Fruit fly (Drosophila melanogaster) whole organism, embryonic: Measurements from ENCODE around the gene CG6788.
A peak's percentile ranks its signal among the peaks of the same experiment; 100 is the strongest.

Experiments
- CG14710 ChIP-seq: fragments of 200-800 bp; sonication (Bioruptor generic); optimal IDR thresholded peaks from 3 replicates; lab custom pipeline; 2019; ENCODE audit warnings: missing biosample characterization, mild to moderate bottlenecking, missing genetic modification characterization, moderate library complexity
- CG15696 ChIP-seq: fragments of 200-800 bp; sonication (Bioruptor generic); optimal IDR thresholded peaks from 2 replicates; lab custom pipeline; 2019; ENCODE audit warnings: missing biosample characterization, mild to moderate bottlenecking, missing genetic modification characterization, moderate library complexity
- CG1603 ChIP-seq: fragments of 200-800 bp; sonication (Bioruptor generic); optimal IDR thresholded peaks from 2 replicates; lab custom pipeline; 2019; ENCODE audit warnings: missing biosample characterization, mild to moderate bottlenecking, missing genetic modification characterization, moderate library complexity
- CG16779 ChIP-seq: fragments of 200-800 bp; sonication (Bioruptor generic); IDR thresholded peaks from 2 replicates; pipeline ENCODE4 v1.3.6; 2022; ENCODE audit warnings: missing biosample characterization, missing genetic modification characterization
- CG3163 ChIP-seq: fragments of 200-800 bp; sonication (Bioruptor generic); optimal IDR thresholded peaks from 3 replicates; lab custom pipeline; 2016; ENCODE audit warnings: missing biosample characterization, missing genetic modification characterization
- CG33557 ChIP-seq: fragments of 200-800 bp; sonication (Bioruptor generic); optimal IDR thresholded peaks from 2 replicates; lab custom pipeline; 2019; ENCODE audit warnings: missing biosample characterization, mild to moderate bottlenecking, missing genetic modification characterization, moderate library complexity
- CG3838 ChIP-seq: fragments of 200-800 bp; sonication (Bioruptor generic); optimal IDR thresholded peaks from 3 replicates; lab custom pipeline; 2016; ENCODE audit warnings: missing biosample characterization, missing genetic modification characterization
- CG4360 ChIP-seq: fragments of 200-800 bp; sonication (Bioruptor generic); IDR thresholded peaks from 2 replicates; pipeline ENCODE4 v1.3.6; 2022; ENCODE audit warnings: missing biosample characterization, missing genetic modification characterization
- CG5953 ChIP-seq: fragments of 200-800 bp; sonication (Bioruptor generic); IDR thresholded peaks from 2 replicates; pipeline ENCODE4 v1.3.6; 2022; ENCODE audit warnings: missing biosample characterization, missing genetic modification characterization
- CG7786 ChIP-seq: fragments of 200-800 bp; sonication (Bioruptor generic); optimal IDR thresholded peaks from 2 replicates; lab custom pipeline; 2016; ENCODE audit warnings: missing biosample characterization, missing genetic modification characterization
- CG7987 ChIP-seq: fragments of 200-800 bp; sonication (Bioruptor generic); optimal IDR thresholded peaks from 2 replicates; lab custom pipeline; 2018; ENCODE audit warnings: missing biosample characterization, mild to moderate bottlenecking, missing genetic modification characterization, moderate library complexity
- CG9727 ChIP-seq: fragments of 200-800 bp; sonication (Bioruptor generic); optimal IDR thresholded peaks from 3 replicates; lab custom pipeline; 2017; ENCODE audit warnings: missing biosample characterization, mild to moderate bottlenecking, missing genetic modification characterization
- CTCF ChIP-seq: fragments of 200-800 bp; sonication (Bioruptor generic); optimal IDR thresholded peaks from 2 replicates; lab custom pipeline; 2017; ENCODE audit warnings: missing biosample characterization, mild to moderate bottlenecking, missing genetic modification characterization, moderate library complexity
- D19B ChIP-seq: fragments of 200-800 bp; sonication (Bioruptor generic); optimal IDR thresholded peaks from 2 replicates; lab custom pipeline; 2017; ENCODE audit warnings: missing biosample characterization, mild to moderate bottlenecking, missing genetic modification characterization
- Elba2 ChIP-seq: fragments of 200-800 bp; sonication (Bioruptor generic); optimal IDR thresholded peaks from 3 replicates; lab custom pipeline; 2016; ENCODE audit warnings: missing biosample characterization, missing genetic modification characterization
- Ets65A ChIP-seq: fragments of 200-800 bp; sonication (Bioruptor generic); peaks from one replicate; lab custom pipeline; 2016; ENCODE audit warnings: missing biosample characterization, missing genetic modification characterization
- GATAe ChIP-seq: fragments of 200-800 bp; sonication (Bioruptor generic); conservative IDR thresholded peaks from 2 replicates; pipeline ENCODE4 v1.3.6; 2022; ENCODE audit warnings: missing biosample characterization, missing genetic modification characterization
- Hr39 ChIP-seq: fragments of >200 bp; optimal IDR thresholded peaks from 2 replicates; lab custom pipeline; 2017
- Myb ChIP-seq: fragments of 200-800 bp; sonication (Bioruptor generic); optimal IDR thresholded peaks from 2 replicates; lab custom pipeline; 2016; ENCODE audit warnings: missing biosample characterization, missing genetic modification characterization
- Sry-δ ChIP-seq: fragments of 200-800 bp; sonication (Bioruptor generic); optimal IDR thresholded peaks from 2 replicates; lab custom pipeline; 2016; ENCODE audit warnings: missing biosample characterization, missing genetic modification characterization
- Trl ChIP-seq, 3 experiments: fragments of >200 bp in 2 of 3; fragments of 200-800 bp in 1 of 3; sonication (Bioruptor generic) in 1 of 3; optimal IDR thresholded peaks; 2 replicates in 1 of 3; 3 replicates in 2 of 3; lab custom pipeline; 2016 to 2017; ENCODE audit warnings: missing biosample characterization in 1 of 3, missing genetic modification characterization in 1 of 3
- Xrp1 ChIP-seq: fragments of 200-800 bp; sonication (Bioruptor generic); IDR thresholded peaks from 2 replicates; pipeline ENCODE4 v1.3.6; 2022; ENCODE audit warnings: missing biosample characterization, missing genetic modification characterization
- bsh ChIP-seq, 2 experiments: fragments of 200-800 bp; sonication (Bioruptor generic); optimal IDR thresholded peaks; 2 replicates each; lab custom pipeline; 2017 to 2018; ENCODE audit warnings: mild to moderate bottlenecking in 2 of 2, missing biosample characterization in 2 of 2, missing genetic modification characterization in 2 of 2, moderate library complexity in 1 of 2
- danr ChIP-seq: fragments of 200-800 bp; sonication (Bioruptor generic); IDR thresholded peaks from 2 replicates; pipeline ENCODE4 v1.3.6; 2022; ENCODE audit warnings: missing biosample characterization, missing genetic modification characterization
- disco-r ChIP-seq: fragments of 200-800 bp; sonication (Bioruptor generic); optimal IDR thresholded peaks from 2 replicates; lab custom pipeline; 2016; ENCODE audit warnings: missing biosample characterization, missing genetic modification characterization
- dmrt11E ChIP-seq: fragments of 200-800 bp; sonication (Bioruptor generic); optimal IDR thresholded peaks from 3 replicates; lab custom pipeline; 2018; ENCODE audit warnings: missing biosample characterization, mild to moderate bottlenecking, missing genetic modification characterization, moderate library complexity
- grn ChIP-seq: fragments of 200-800 bp; sonication (Bioruptor generic); optimal IDR thresholded peaks from 3 replicates; lab custom pipeline; 2017; ENCODE audit warnings: missing biosample characterization, missing genetic modification characterization
- nmo ChIP-seq: fragments of 200-800 bp; sonication (Bioruptor generic); optimal IDR thresholded peaks from 2 replicates; lab custom pipeline; 2018; ENCODE audit warnings: missing biosample characterization, mild to moderate bottlenecking, missing genetic modification characterization, moderate library complexity
- nom ChIP-seq: fragments of 200-800 bp; sonication (Bioruptor generic); optimal IDR thresholded peaks from 2 replicates; lab custom pipeline; 2017; ENCODE audit warnings: missing biosample characterization, missing genetic modification characterization, mild to moderate bottlenecking, moderate library complexity, missing genetic modification reagents
- sens ChIP-seq: fragments of 200-800 bp; sonication (Bioruptor generic); peaks from one replicate; lab custom pipeline; 2016; ENCODE audit warnings: missing biosample characterization, missing genetic modification characterization
- sqz ChIP-seq: fragments of 200-800 bp; sonication (Bioruptor generic); optimal IDR thresholded peaks from 3 replicates; lab custom pipeline; 2018; ENCODE audit warnings: missing biosample characterization, mild to moderate bottlenecking, missing genetic modification characterization
- stwl ChIP-seq: fragments of 200-800 bp; sonication (Bioruptor generic); optimal IDR thresholded peaks from 3 replicates; lab custom pipeline; 2018; ENCODE audit warnings: missing biosample characterization, mild to moderate bottlenecking, missing genetic modification characterization, moderate library complexity
- zfh2 ChIP-seq: fragments of 200-800 bp; sonication (Bioruptor generic); optimal IDR thresholded peaks from 2 replicates; lab custom pipeline; 2016; ENCODE audit warnings: missing biosample characterization, missing genetic modification characterization

CG6788 gene

dm6 chrX:17870614-17871394 lies 17.2 kb upstream of the CG6788 start (continued):
- TF ChIP-seq CG3163 (GFP tag; lab: Kevin White, UChicago) (peak; percentile 90), disco-r (GFP tag; lab: Kevin White, UChicago) (no peak), CG7786 (GFP tag; lab: Kevin White, UChicago) (no peak), CTCF (GFP tag; lab: Kevin White, UChicago) (peak; percentile 81), CG5953 (GFP tag; lab: Robert Waterston, UW) (no peak), sqz (GFP tag; lab: Kevin White, UChicago) (peak; percentile 59), Myb (no peak), Elba2 (GFP tag; lab: Kevin White, UChicago) (no peak), zfh2 (GFP tag; lab: Kevin White, UChicago) (no peak), nom (GFP tag; lab: Kevin White, UChicago) (peak; percentile 42), CG3838 (GFP tag; lab: Kevin White, UChicago) (no peak), Hr39 (lab: Kevin White, UChicago) (no peak), Trl (optimal IDR thresholded peaks at IDR 0.05; lab: Kevin White, UChicago) (peak; percentile 65 to 75), Trl (GFP tag; optimal IDR thresholded peaks at IDR 0.05; lab: Kevin White, UChicago) (no peak), Sry-δ (GFP tag; lab: Kevin White, UChicago) (no peak)
- TF ChIP-seq, all 482 proteins: peak for 9

- TF ChIP-seq CG1603 (tag; lab: Kevin White, UChicago) (peak; percentile 8), CG7987 (no peak), Xrp1 (GFP tag; lab: Robert Waterston, UW) (0 out of 2 replicates have a peak, but pooled peaks have one; percentile 12), grn (GFP tag; lab: Kevin White, UChicago) (peak; percentile 40), CG14710 (tag; lab: Kevin White, UChicago) (peak; percentile 11), CG16779 (GFP tag; lab: Robert Waterston, UW) (no peak), CG33557 (peak; percentile 36), CG9727 (GFP tag; lab: Kevin White, UChicago) (peak; percentile 35), GATAe (GFP tag; lab: Robert Waterston, UW) (no peak), Ets65A (GFP tag; lab: Kevin White, UChicago) (peak; percentile 56), dmrt11E (peak; percentile 38), sens (GFP tag; lab: Kevin White, UChicago) (peak; percentile 80), D19B (GFP tag; lab: Kevin White, UChicago) (no peak), CG15696 (tag; lab: Kevin White, UChicago) (peak; percentile 77)
Measured at dm6 chrX:17872310-17872709, 15.7 kb upstream of the CG6788 start.

- TF ChIP-seq sens (GFP tag; lab: Kevin White, UChicago) (peak; percentile 35), nmo (GFP tag; lab: Kevin White, UChicago) (no peak)
Measured at dm6 chrX:17873329-17873728, 14.6 kb upstream of the CG6788 start.

dm6 chrX:17875014-17875589 lies 12.9 kb upstream of the CG6788 start:
- TF ChIP-seq danr: no peak
- TF ChIP-seq CG4360 (GFP tag; lab: Robert Waterston, UW): 0 out of 2 replicates have a peak, but pooled peaks have one; percentile 16
- peak; percentile 42 for TF ChIP-seq nom (GFP tag; lab: Kevin White, UChicago)
- TF ChIP-seq stwl (tag; lab: Kevin White, UChicago): peak; percentile 48
- TF ChIP-seq bsh (GFP tag; optimal IDR thresholded peaks at IDR 0.05; lab: Kevin White, UChicago): peak in 1 of 2 experiments; percentile 24
